Worm (Caenorhabditis elegans): ENCODE data around the gene rsf-1.

rsf-1 gene

DNA sequence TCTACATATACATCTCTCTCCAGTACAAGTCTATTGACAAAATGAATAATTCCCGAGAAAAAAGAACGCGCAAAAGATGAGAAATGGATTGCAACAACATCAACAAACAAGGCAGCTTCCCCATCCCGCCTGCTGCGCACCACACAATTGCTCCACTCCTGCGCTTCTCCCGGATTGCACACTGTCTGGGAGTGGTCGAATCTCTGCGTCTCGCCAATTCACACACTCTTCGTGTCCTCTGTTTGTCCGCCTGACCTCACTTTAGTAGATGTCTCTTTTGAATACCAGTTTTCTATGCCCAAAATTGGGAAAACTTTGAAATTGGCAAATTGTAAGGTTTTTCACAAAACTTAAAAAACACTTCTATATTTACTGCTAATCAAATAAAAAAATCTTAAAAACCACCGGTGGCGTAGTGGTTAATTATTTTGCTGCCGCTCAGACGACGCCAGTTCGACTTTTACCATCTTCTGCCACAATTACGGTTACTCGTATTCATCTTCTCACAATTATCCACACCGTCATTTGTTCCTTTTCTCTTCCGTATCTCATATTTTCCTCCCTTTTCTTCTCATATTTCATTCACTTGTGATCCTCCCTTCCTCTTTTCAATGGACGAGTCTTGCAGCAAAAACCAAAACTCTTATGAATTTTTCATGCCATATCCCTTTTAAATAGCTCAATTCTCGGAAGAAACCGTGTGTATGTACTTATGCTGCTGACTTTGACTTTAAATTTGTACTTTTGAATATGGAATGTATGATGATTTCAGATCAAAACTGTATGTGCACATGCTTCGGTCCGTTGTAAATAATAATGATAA, at the start of gene rsf-1:
TSS of gene rsf-1 (plus strand) at position 773 of the 823 bp plus-strand sequence.
- no peak for TF ChIP-seq ceh-36 (tag; optimal IDR thresholded peaks at IDR 0.05)
- no peak for TF ChIP-seq scrt-1 (GFP tag; IDR thresholded peaks at IDR 0.05)
- TF ChIP-seq hmg-4 (GFP tag; optimal IDR thresholded peaks at IDR 0.05) = no peak
- TF ChIP-seq F13C5.2 (tag; optimal IDR thresholded peaks at IDR 0.05) = no peak
- no peak for TF ChIP-seq B0310.2 (tag; optimal IDR thresholded peaks at IDR 0.05)
- TF ChIP-seq aly-1 (tag; optimal IDR thresholded peaks at IDR 0.05) = no peak
- no peak for TF ChIP-seq ama-1 (optimal IDR thresholded peaks at IDR 0.05)
- TF ChIP-seq pes-1 (GFP tag; IDR thresholded peaks at IDR 0.05) = no peak
- no peak for TF ChIP-seq flt-1 (GFP tag; IDR thresholded peaks at IDR 0.05)
- no peak for TF ChIP-seq tbx-11 (GFP tag; IDR thresholded peaks at IDR 0.05)

- TF ChIP-seq sea-1 (GFP tag; conservative IDR thresholded peaks at IDR 0.05) = no peak
Observed at ce11 chrII:11259766-11260165, 46.4 kb upstream of the rsf-1 start.

DNA sequence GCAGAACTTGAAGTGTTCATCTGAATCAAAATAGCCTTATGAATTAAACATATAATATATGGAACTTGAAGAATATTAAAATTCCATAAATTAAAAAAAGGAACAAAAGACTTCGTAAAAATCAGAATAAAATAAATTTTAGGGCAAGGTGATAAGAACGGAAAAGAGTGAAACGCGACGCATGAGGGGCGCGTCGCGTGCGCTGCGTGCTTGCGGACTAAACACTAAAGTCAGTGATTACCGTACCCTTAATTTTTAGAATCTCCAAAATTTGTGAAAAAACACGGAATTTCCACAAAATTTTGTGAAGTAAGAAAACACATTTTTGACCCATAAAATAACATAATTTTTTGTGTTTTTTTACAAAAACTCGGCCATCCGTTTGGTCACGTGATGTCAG, 45.0 kb upstream of the rsf-1 start, which contains the start of gene T05B9.1:
TSS of gene T05B9.1 (minus strand) at position 20 of the 400 bp plus-strand sequence.
- TF ChIP-seq hmg-4 (GFP tag; optimal IDR thresholded peaks at IDR 0.05) (no peak), ama-1 (optimal IDR thresholded peaks at IDR 0.05) (no peak), sea-1 (GFP tag; conservative IDR thresholded peaks at IDR 0.05) (no peak), tbx-11 (GFP tag; IDR thresholded peaks at IDR 0.05) (no peak), flt-1 (GFP tag; IDR thresholded peaks at IDR 0.05) (no peak), tra-4 (tag; optimal IDR thresholded peaks at IDR 0.05) (no peak), aly-1 (tag; optimal IDR thresholded peaks at IDR 0.05) (no peak), ceh-36 (tag; optimal IDR thresholded peaks at IDR 0.05) (no peak), ceh-13 (GFP tag; optimal IDR thresholded peaks at IDR 0.05) (no peak)

- TF ChIP-seq ama-1 (optimal IDR thresholded peaks at IDR 0.05) (no peak), flt-1 (GFP tag; IDR thresholded peaks at IDR 0.05) (no peak), ceh-13 (GFP tag; optimal IDR thresholded peaks at IDR 0.05) (no peak), hmg-4 (GFP tag; optimal IDR thresholded peaks at IDR 0.05) (no peak), tbx-11 (GFP tag; IDR thresholded peaks at IDR 0.05) (no peak), ceh-36 (tag; optimal IDR thresholded peaks at IDR 0.05) (no peak), hmbx-1 (tag; optimal IDR thresholded peaks at IDR 0.05) (no peak), hnd-1 (tag; optimal IDR thresholded peaks at IDR 0.05) (no peak), F13C5.2 (tag; optimal IDR thresholded peaks at IDR 0.05) (no peak), sea-1 (GFP tag; conservative IDR thresholded peaks at IDR 0.05) (no peak), pes-1 (GFP tag; IDR thresholded peaks at IDR 0.05) (no peak), aly-1 (tag; optimal IDR thresholded peaks at IDR 0.05) (no peak), ets-7 (tag; optimal IDR thresholded peaks at IDR 0.05) (no peak), tra-4 (tag; optimal IDR thresholded peaks at IDR 0.05) (no peak), tbx-37 (GFP tag; conservative IDR thresholded peaks at IDR 0.05) (no peak), B0310.2 (tag; optimal IDR thresholded peaks at IDR 0.05) (no peak), scrt-1 (GFP tag; IDR thresholded peaks at IDR 0.05) (no peak)
Observed at ce11 chrII:11268822-11269221, 37.4 kb upstream of the rsf-1 start, which contains the start of gene cut-1. Gene cut-1, plus strand, starts transcription at chrII:11269122.

- TF ChIP-seq ceh-13 (GFP tag; optimal IDR thresholded peaks at IDR 0.05) (no peak), hnd-1 (tag; optimal IDR thresholded peaks at IDR 0.05) (no peak), ets-7 (tag; optimal IDR thresholded peaks at IDR 0.05) (no peak), flt-1 (GFP tag; IDR thresholded peaks at IDR 0.05) (no peak), scrt-1 (GFP tag; IDR thresholded peaks at IDR 0.05) (no peak), hmbx-1 (tag; optimal IDR thresholded peaks at IDR 0.05) (no peak), pes-1 (GFP tag; IDR thresholded peaks at IDR 0.05) (no peak), sea-1 (GFP tag; conservative IDR thresholded peaks at IDR 0.05) (no peak), tbx-11 (GFP tag; IDR thresholded peaks at IDR 0.05) (no peak), tbx-37 (GFP tag; conservative IDR thresholded peaks at IDR 0.05) (no peak), ceh-36 (tag; optimal IDR thresholded peaks at IDR 0.05) (no peak), ama-1 (optimal IDR thresholded peaks at IDR 0.05) (no peak), F13C5.2 (tag; optimal IDR thresholded peaks at IDR 0.05) (no peak), hmg-4 (GFP tag; optimal IDR thresholded peaks at IDR 0.05) (no peak), tra-4 (tag; optimal IDR thresholded peaks at IDR 0.05) (no peak), aly-1 (tag; optimal IDR thresholded peaks at IDR 0.05) (no peak)
Observed at ce11 chrII:11270829-11271228, 35.4 kb upstream of the rsf-1 start.

ce11 chrII:11274876-11275275, 31.3 kb upstream of the rsf-1 start:
- no peak for TF ChIP-seq B0310.2 (tag; optimal IDR thresholded peaks at IDR 0.05)
- TF ChIP-seq tra-4 (tag; optimal IDR thresholded peaks at IDR 0.05) = no peak
- TF ChIP-seq ama-1 (optimal IDR thresholded peaks at IDR 0.05) = no peak
- TF ChIP-seq pes-1 (GFP tag; IDR thresholded peaks at IDR 0.05) = no peak
- no peak for TF ChIP-seq scrt-1 (GFP tag; IDR thresholded peaks at IDR 0.05)
- TF ChIP-seq aly-1 (tag; optimal IDR thresholded peaks at IDR 0.05) = no peak
- TF ChIP-seq hmbx-1 (tag; optimal IDR thresholded peaks at IDR 0.05) = no peak
- TF ChIP-seq ets-7 (tag; optimal IDR thresholded peaks at IDR 0.05) = no peak
- no peak for TF ChIP-seq tbx-11 (GFP tag; IDR thresholded peaks at IDR 0.05)
- no peak for TF ChIP-seq F13C5.2 (tag; optimal IDR thresholded peaks at IDR 0.05)

ce11 chrII:11275484-11275883, 30.7 kb upstream of the rsf-1 start:
- no peak for TF ChIP-seq tbx-11 (GFP tag; IDR thresholded peaks at IDR 0.05)
- no peak for TF ChIP-seq F13C5.2 (tag; optimal IDR thresholded peaks at IDR 0.05)
- TF ChIP-seq tbx-37 (GFP tag; conservative IDR thresholded peaks at IDR 0.05) = no peak
- TF ChIP-seq B0310.2 (tag; optimal IDR thresholded peaks at IDR 0.05) = no peak
- no peak for TF ChIP-seq ceh-36 (tag; optimal IDR thresholded peaks at IDR 0.05)
- no peak for TF ChIP-seq flt-1 (GFP tag; IDR thresholded peaks at IDR 0.05)
- no peak for TF ChIP-seq hnd-1 (tag; optimal IDR thresholded peaks at IDR 0.05)
- TF ChIP-seq hmg-4 (GFP tag; optimal IDR thresholded peaks at IDR 0.05) = no peak
- no peak for TF ChIP-seq scrt-1 (GFP tag; IDR thresholded peaks at IDR 0.05)
- TF ChIP-seq pes-1 (GFP tag; IDR thresholded peaks at IDR 0.05) = no peak
- no peak for TF ChIP-seq tra-4 (tag; optimal IDR thresholded peaks at IDR 0.05)
- no peak for TF ChIP-seq ceh-13 (GFP tag; optimal IDR thresholded peaks at IDR 0.05)
- TF ChIP-seq hmbx-1 (tag; optimal IDR thresholded peaks at IDR 0.05) = no peak
- TF ChIP-seq aly-1 (tag; optimal IDR thresholded peaks at IDR 0.05) = no peak
- no peak for TF ChIP-seq ets-7 (tag; optimal IDR thresholded peaks at IDR 0.05)

All from whole organism, early embryonic.